Fruit fly (Drosophila melanogaster): Measurements from ENCODE around the gene Nepl20.

- TF ChIP-seq Jra (GFP tag; optimal IDR thresholded peaks at IDR 0.05), result no peak
- no peak for TF ChIP-seq br (GFP tag; optimal IDR thresholded peaks at IDR 0.05)
- peak; percentile 1 for TF ChIP-seq h (GFP tag; optimal IDR thresholded peaks at IDR 0.05)
- TF ChIP-seq Abd-B (GFP tag; optimal IDR thresholded peaks at IDR 0.05), result no peak
- peak; percentile 34 for TF ChIP-seq Hr78 (GFP tag; optimal IDR thresholded peaks at IDR 0.05)
- TF ChIP-seq GATAd (GFP tag; optimal IDR thresholded peaks at IDR 0.05), result no peak
- TF ChIP-seq dl (GFP tag; optimal IDR thresholded peaks at IDR 0.05; ENCODE audit: insufficient read depth in 1 of 2, partially characterized antibody in 2 of 2), result peak in 1 of 2 experiments; percentile 50
- TF ChIP-seq jim (GFP tag; optimal IDR thresholded peaks at IDR 0.05), result no peak
Observed at dm6 chr3R:28889427-28889736, 8.8 kb downstream of the Nepl20 start.

All from whole organism, wandering third instar larva.